Worm (Caenorhabditis elegans): ENCODE measurements around the gene ccnk-1.

DNA sequence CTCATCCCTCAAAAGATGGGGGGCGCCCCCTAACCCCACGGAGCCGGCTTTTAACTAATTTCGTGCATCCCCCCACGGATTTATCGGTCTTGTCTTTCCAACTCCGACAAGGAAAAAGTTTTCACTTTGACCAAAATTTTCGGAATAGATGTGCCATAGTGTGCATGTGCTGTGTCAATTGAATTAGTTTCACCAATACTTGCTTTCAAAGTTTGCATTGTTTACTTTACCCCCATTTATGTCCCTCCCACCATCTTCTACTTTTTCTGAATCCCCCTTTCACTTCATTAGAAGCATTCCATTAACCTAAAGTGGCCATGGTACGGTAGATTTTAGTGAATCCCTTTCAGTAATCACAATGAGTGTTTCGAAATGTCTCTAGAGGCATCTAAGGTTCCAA, 5.4 kb downstream of the ccnk-1 start:
- TF ChIP-seq aptf-3 (GFP tag; IDR thresholded peaks at IDR 0.05), result no peak
- no peak for TF ChIP-seq Y53G8AR.9 (GFP tag; conservative IDR thresholded peaks at IDR 0.05)
- TF ChIP-seq F33H1.4 (GFP tag; IDR thresholded peaks at IDR 0.05), result no peak
- TF ChIP-seq Y95B8A.8 (GFP tag; IDR thresholded peaks at IDR 0.05), result no peak
- no peak for TF ChIP-seq snpc-1.1 (tag; optimal IDR thresholded peaks at IDR 0.05; ENCODE audit: insufficient read depth)
- no peak for TF ChIP-seq efl-1 (GFP tag; optimal IDR thresholded peaks at IDR 0.05)
- TF ChIP-seq unc-130 (GFP tag; optimal IDR thresholded peaks at IDR 0.05), result no peak

Measured in whole organism, young adult.